Fruit fly (Drosophila melanogaster) whole organism, embryonic: ENCODE measurements around the gene Vlet.
A peak's percentile ranks its signal among the peaks of the same experiment; 100 is the strongest.

Experiments
- B-H1 ChIP-seq: fragments of 200-800 bp; sonication (Bioruptor generic); IDR thresholded peaks from 3 replicates; pipeline ENCODE4 v1.3.6; 2022; ENCODE audit warnings: missing biosample characterization, missing genetic modification characterization
- CG11247 ChIP-seq: fragments of 200-800 bp; sonication (Bioruptor generic); IDR thresholded peaks from 2 replicates; pipeline ENCODE4 v1.3.6; 2022; ENCODE audit warnings: missing biosample characterization, missing genetic modification characterization
- CG11504 ChIP-seq: fragments of 200-800 bp; sonication (Bioruptor generic); optimal IDR thresholded peaks from 3 replicates; lab custom pipeline; 2019; ENCODE audit warnings: missing biosample characterization, mild to moderate bottlenecking, missing genetic modification characterization, moderate library complexity
- CG12236 ChIP-seq: fragments of 200-800 bp; sonication (Bioruptor generic); optimal IDR thresholded peaks from 2 replicates; lab custom pipeline; 2016; ENCODE audit warnings: missing biosample characterization, missing genetic modification characterization
- CG16863 ChIP-seq: fragments of 200-800 bp; sonication (Bioruptor generic); optimal IDR thresholded peaks from 3 replicates; lab custom pipeline; 2016; ENCODE audit warnings: missing biosample characterization, missing genetic modification characterization
- CG17359 ChIP-seq: fragments of 200-800 bp; sonication (Bioruptor generic); optimal IDR thresholded peaks from 3 replicates; lab custom pipeline; 2018; ENCODE audit warnings: missing biosample characterization, mild to moderate bottlenecking, missing genetic modification characterization, moderate library complexity
- CG17829 ChIP-seq: fragments of 200-800 bp; optimal IDR thresholded peaks from 2 replicates; lab custom pipeline; 2019; ENCODE audit warnings: missing biosample characterization, mild to moderate bottlenecking, missing genetic modification characterization, moderate library complexity
- CG2120 ChIP-seq: fragments of 200-800 bp; sonication (Bioruptor generic); optimal IDR thresholded peaks from 3 replicates; lab custom pipeline; 2016; ENCODE audit warnings: missing biosample characterization, missing genetic modification characterization
- CG2199 ChIP-seq: fragments of 200-800 bp; sonication (Bioruptor generic); IDR thresholded peaks from 3 replicates; pipeline ENCODE4 v1.3.6; 2022; ENCODE audit warnings: missing biosample characterization, missing genetic modification characterization
- CG2889 ChIP-seq: fragments of 200-800 bp; sonication (Bioruptor generic); IDR thresholded peaks from 3 replicates; pipeline ENCODE4 v1.3.6; 2022; ENCODE audit warnings: missing biosample characterization, missing genetic modification characterization
- CG31365 ChIP-seq: fragments of 200-800 bp; sonication (Bioruptor generic); optimal IDR thresholded peaks from 2 replicates; lab custom pipeline; 2018; ENCODE audit warnings: missing biosample characterization, mild to moderate bottlenecking, missing genetic modification characterization
- CG4404 ChIP-seq: fragments of 200-800 bp; sonication (Bioruptor generic); IDR thresholded peaks from 2 replicates; pipeline ENCODE4 v1.3.6; 2022; ENCODE audit warnings: missing biosample characterization, missing genetic modification characterization
- CG4707 ChIP-seq: fragments of 200-800 bp; sonication (Bioruptor generic); optimal IDR thresholded peaks from 2 replicates; lab custom pipeline; 2018; ENCODE audit warnings: missing biosample characterization, mild to moderate bottlenecking, missing genetic modification characterization, moderate library complexity
- CG6175 ChIP-seq: fragments of 200-800 bp; sonication (Bioruptor generic); IDR thresholded peaks from 3 replicates; pipeline ENCODE4 v1.3.6; 2022; ENCODE audit warnings: missing biosample characterization, missing genetic modification characterization
- CG6683 ChIP-seq: fragments of 200-800 bp; sonication (Bioruptor generic); optimal IDR thresholded peaks from 2 replicates; lab custom pipeline; 2017; ENCODE audit warnings: missing biosample characterization, mild to moderate bottlenecking, missing genetic modification characterization, missing genetic modification reagents
- CG6765 ChIP-seq: fragments of 200-800 bp; sonication (Bioruptor generic); optimal IDR thresholded peaks from 3 replicates; lab custom pipeline; 2017; ENCODE audit warnings: missing biosample characterization, mild to moderate bottlenecking, missing genetic modification characterization
- CG7556 ChIP-seq: fragments of 200-800 bp; sonication (Bioruptor generic); optimal IDR thresholded peaks from 2 replicates; lab custom pipeline; 2017; ENCODE audit warnings: missing biosample characterization, mild to moderate bottlenecking, missing genetic modification characterization
- CG9876 ChIP-seq: fragments of 200-800 bp; sonication (Bioruptor generic); optimal IDR thresholded peaks from 2 replicates; lab custom pipeline; 2016; ENCODE audit warnings: missing biosample characterization, missing genetic modification characterization
- CoRest ChIP-seq: fragments of 200-800 bp; sonication (Bioruptor generic); optimal IDR thresholded peaks from 3 replicates; lab custom pipeline; 2018; ENCODE audit warnings: missing biosample characterization, mild to moderate bottlenecking, missing genetic modification characterization, moderate library complexity
- D ChIP-seq, 2 experiments: fragments of 200-800 bp in 1 of 2; fragments of >200 bp in 1 of 2; sonication (Bioruptor generic) in 1 of 2; optimal IDR thresholded peaks; 2 replicates in 1 of 2; 3 replicates in 1 of 2; lab custom pipeline; 2017; ENCODE audit warnings: mild to moderate bottlenecking in 1 of 2, missing biosample characterization in 1 of 2, missing genetic modification characterization in 1 of 2, missing genetic modification reagents in 1 of 2
- Deaf1 ChIP-seq: fragments of 200-800 bp; optimal IDR thresholded peaks from 3 replicates; lab custom pipeline; 2019; ENCODE audit warnings: missing biosample characterization, mild to moderate bottlenecking, missing genetic modification characterization, moderate library complexity
- Dek ChIP-seq: fragments of 200-800 bp; sonication (Bioruptor generic); optimal IDR thresholded peaks from 3 replicates; lab custom pipeline; 2019; ENCODE audit warnings: missing biosample characterization, mild to moderate bottlenecking, missing genetic modification characterization, moderate library complexity
- Dp ChIP-seq: fragments of 200-800 bp; sonication (Bioruptor generic); optimal IDR thresholded peaks from 2 replicates; lab custom pipeline; 2018; ENCODE audit warnings: missing biosample characterization, mild to moderate bottlenecking, missing genetic modification characterization, moderate library complexity
- Hr51 ChIP-seq, 2 experiments: fragments of 200-800 bp; sonication (Bioruptor generic); optimal IDR thresholded peaks; 2 replicates in 1 of 2; 3 replicates in 1 of 2; lab custom pipeline; 2016 to 2018; ENCODE audit warnings: missing biosample characterization in 2 of 2, missing genetic modification characterization in 2 of 2, mild to moderate bottlenecking in 1 of 2, moderate library complexity in 1 of 2
- NK7.1 ChIP-seq: fragments of 200-800 bp; sonication (Bioruptor generic); optimal IDR thresholded peaks from 3 replicates; lab custom pipeline; 2016; ENCODE audit warnings: missing biosample characterization, missing genetic modification characterization
- Ravus ChIP-seq: fragments of 200-800 bp; sonication (Bioruptor generic); IDR thresholded peaks from 2 replicates; pipeline ENCODE4 v1.3.6; 2022; ENCODE audit warnings: missing biosample characterization, missing genetic modification characterization
- Xbp1 ChIP-seq: fragments of 200-800 bp; sonication (Bioruptor generic); optimal IDR thresholded peaks from 3 replicates; lab custom pipeline; 2016; ENCODE audit warnings: missing biosample characterization, mild to moderate bottlenecking, missing genetic modification characterization
- ci ChIP-seq: fragments of 200-800 bp; sonication (Bioruptor generic); IDR thresholded peaks from 3 replicates; pipeline ENCODE4 v1.3.6; 2022; ENCODE audit warnings: missing biosample characterization, missing genetic modification characterization
- croc ChIP-seq: fragments of 200-800 bp; sonication (Bioruptor generic); conservative IDR thresholded peaks from 3 replicates; pipeline ENCODE4 v1.3.6; 2022; ENCODE audit warnings: missing biosample characterization, missing genetic modification characterization
- dysf ChIP-seq: fragments of 200-800 bp; sonication (Bioruptor generic); IDR thresholded peaks from 3 replicates; pipeline ENCODE4 v1.3.6; 2022; ENCODE audit warnings: missing biosample characterization, missing genetic modification characterization
- gcm ChIP-seq: fragments of 200-800 bp; sonication (Bioruptor generic); optimal IDR thresholded peaks from 2 replicates; lab custom pipeline; 2019; ENCODE audit warnings: missing biosample characterization, mild to moderate bottlenecking, missing genetic modification characterization, moderate library complexity
- her ChIP-seq: fragments of 200-800 bp; sonication (Bioruptor generic); optimal IDR thresholded peaks from 2 replicates; lab custom pipeline; 2016; ENCODE audit warnings: missing biosample characterization, missing genetic modification characterization
- insv ChIP-seq, 2 experiments: fragments of 200-800 bp; sonication (Bioruptor generic); optimal IDR thresholded peaks; 3 replicates each; lab custom pipeline; 2016 to 2018; ENCODE audit warnings: missing biosample characterization in 2 of 2, missing genetic modification characterization in 2 of 2
- jigr1 ChIP-seq: fragments of 200-800 bp; sonication (Bioruptor generic); IDR thresholded peaks from 3 replicates; pipeline ENCODE4 v1.3.6; 2022; ENCODE audit warnings: missing biosample characterization, missing genetic modification characterization
- klu ChIP-seq: fragments of 200-800 bp; sonication (Bioruptor generic); IDR thresholded peaks from 2 replicates; pipeline ENCODE4 v1.3.6; 2022; ENCODE audit warnings: missing biosample characterization, missing genetic modification characterization
- lilli ChIP-seq: fragments of 200-800 bp; sonication (Bioruptor generic); optimal IDR thresholded peaks from 3 replicates; lab custom pipeline; 2016; ENCODE audit warnings: missing biosample characterization, missing genetic modification characterization
- lola ChIP-seq, 3 experiments: fragments of >200 bp in 2 of 3; fragments of 200-800 bp in 1 of 3; sonication (Bioruptor generic) in 1 of 3; optimal IDR thresholded peaks; 2 replicates each; lab custom pipeline; 2017 to 2019; ENCODE audit warnings: missing biosample characterization in 3 of 3, missing genetic modification characterization in 3 of 3, mild to moderate bottlenecking in 1 of 3, moderate library complexity in 1 of 3
- mld ChIP-seq: fragments of 200-800 bp; sonication (Bioruptor generic); IDR thresholded peaks from 3 replicates; pipeline ENCODE4 v1.3.6; 2022; ENCODE audit warnings: missing biosample characterization, missing genetic modification characterization; ENCODE audit not compliant: partially characterized antibody
- org-1 ChIP-seq: fragments of 200-800 bp; sonication (Bioruptor generic); optimal IDR thresholded peaks from 2 replicates; lab custom pipeline; 2017; ENCODE audit warnings: missing biosample characterization, missing genetic modification characterization
- pnt ChIP-seq: fragments of 200-800 bp; sonication (Bioruptor generic); optimal IDR thresholded peaks from 3 replicates; lab custom pipeline; 2016; ENCODE audit warnings: missing biosample characterization, missing genetic modification characterization
- pzg ChIP-seq: fragments of 200-800 bp; sonication (Bioruptor generic); optimal IDR thresholded peaks from 3 replicates; lab custom pipeline; 2018; ENCODE audit warnings: missing biosample characterization, mild to moderate bottlenecking, missing genetic modification characterization, moderate library complexity
- sc ChIP-seq, 3 experiments: fragments of >200 bp in 2 of 3; fragments of 200-800 bp in 1 of 3; sonication (Bioruptor generic) in 1 of 3; optimal IDR thresholded peaks; 2 replicates in 2 of 3; 3 replicates in 1 of 3; lab custom pipeline; 2017; ENCODE audit warnings: mild to moderate bottlenecking in 1 of 3, missing biosample characterization in 1 of 3, missing genetic modification characterization in 1 of 3, missing genetic modification reagents in 1 of 3
- schlank ChIP-seq: fragments of 200-800 bp; sonication (Bioruptor generic); optimal IDR thresholded peaks from 2 replicates; lab custom pipeline; 2018; ENCODE audit warnings: missing biosample characterization, mild to moderate bottlenecking, missing genetic modification characterization
- sqz ChIP-seq: fragments of 200-800 bp; sonication (Bioruptor generic); optimal IDR thresholded peaks from 3 replicates; lab custom pipeline; 2018; ENCODE audit warnings: missing biosample characterization, mild to moderate bottlenecking, missing genetic modification characterization
- sr ChIP-seq: fragments of 200-800 bp; sonication (Bioruptor generic); IDR thresholded peaks from 3 replicates; pipeline ENCODE4 v1.3.6; 2022; ENCODE audit warnings: missing biosample characterization, missing genetic modification characterization
- tap ChIP-seq: fragments of 200-800 bp; optimal IDR thresholded peaks from 3 replicates; lab custom pipeline; 2019; ENCODE audit warnings: missing biosample characterization, mild to moderate bottlenecking, missing genetic modification characterization, moderate library complexity
- trem ChIP-seq: fragments of 200-800 bp; optimal IDR thresholded peaks from 3 replicates; lab custom pipeline; 2019; ENCODE audit warnings: missing biosample characterization, mild to moderate bottlenecking, missing genetic modification characterization, moderate library complexity
- ttk ChIP-seq: fragments of 200-800 bp; sonication (Bioruptor generic); IDR thresholded peaks from 2 replicates; pipeline ENCODE4 v2.1.2; 2022; ENCODE audit warnings: missing biosample characterization, missing genetic modification characterization
- tx ChIP-seq: fragments of 200-800 bp; sonication (Bioruptor generic); optimal IDR thresholded peaks from 2 replicates; lab custom pipeline; 2016; ENCODE audit warnings: missing biosample characterization, missing genetic modification characterization
- vfl ChIP-seq: fragments of 200-800 bp; sonication (Bioruptor generic); optimal IDR thresholded peaks from 2 replicates; lab custom pipeline; 2016; ENCODE audit warnings: missing biosample characterization, missing genetic modification characterization
- yki ChIP-seq: fragments of >200 bp; optimal IDR thresholded peaks from 3 replicates; lab custom pipeline; 2018

The Vlet gene

dm6 chrX:11660476-11660875 is 17.9 kb downstream of the Vlet start (continued):
- TF ChIP-seq Xbp1 (no peak), CG16863 (no peak), klu (GFP tag; lab: Robert Waterston, UW) (no peak), CG6683 (GFP tag; lab: Kevin White, UChicago) (no peak), CG6175 (no peak), Ravus (GFP tag; lab: Robert Waterston, UW) (no peak), insv (GFP tag; optimal IDR thresholded peaks at IDR 0.05; lab: Kevin White, UChicago) (no peak), vfl (no peak), lilli (no peak), sc (optimal IDR thresholded peaks at IDR 0.05; lab: Kevin White, UChicago) (no peak), sc (GFP tag; optimal IDR thresholded peaks at IDR 0.05; lab: Kevin White, UChicago) (peak; percentile 18), CG17359 (tag; lab: Kevin White, UChicago) (peak; percentile 69), B-H1 (GFP tag; lab: Robert Waterston, UW) (no peak; the same call in 2 of the 3 replicates), jigr1 (no peak), Hr51 (GFP tag; optimal IDR thresholded peaks at IDR 0.05; lab: Kevin White, UChicago) (peak in 1 of 2 experiments; percentile 13), CG6765 (GFP tag; lab: Kevin White, UChicago) (peak; percentile 19), CG4707 (peak; percentile 52), D (optimal IDR thresholded peaks at IDR 0.05; lab: Kevin White, UChicago) (no peak), D (GFP tag; optimal IDR thresholded peaks at IDR 0.05; lab: Kevin White, UChicago) (peak; percentile 42), ci (GFP tag; lab: Robert Waterston, UW) (peak; percentile 80), CG31365 (tag; lab: Kevin White, UChicago) (peak; percentile 48), mld (GFP tag; lab: Robert Waterston, UW) (no peak), trem (tag; lab: Kevin White, UChicago) (no peak), CG7556 (GFP tag; lab: Kevin White, UChicago) (peak; percentile 9), tx (no peak), CG11247 (GFP tag; lab: Robert Waterston, UW) (no peak), CG2889 (no peak), CG9876 (GFP tag; lab: Kevin White, UChicago) (no peak), Dek (tag; lab: Kevin White, UChicago) (no peak), croc (no peak), CoRest (no peak), org-1 (peak; percentile 29), her (GFP tag; lab: Kevin White, UChicago) (no peak), tap (tag; lab: Kevin White, UChicago) (peak; percentile 2), CG11504 (tag; lab: Kevin White, UChicago) (peak; percentile 47), Dp (GFP tag; lab: Kevin White, UChicago) (no peak), sr (GFP tag; lab: Robert Waterston, UW) (0 out of 3 replicates have a peak, but pooled peaks have one; percentile 14), CG17829 (no peak), NK7.1 (GFP tag; lab: Kevin White, UChicago) (no peak), CG2199 (no peak), lola (GFP tag; optimal IDR thresholded peaks at IDR 0.05; lab: Kevin White, UChicago) (no peak), sqz (GFP tag; lab: Kevin White, UChicago) (no peak), yki (no peak), ttk (GFP tag; lab: Robert Waterston, UW) (no peak), pnt (GFP tag; lab: Kevin White, UChicago) (no peak), gcm (peak; percentile 19), CG12236 (GFP tag; lab: Kevin White, UChicago) (peak; percentile 24), schlank (tag; lab: Kevin White, UChicago) (no peak), CG2120 (no peak), CG4404 (GFP tag; lab: Robert Waterston, UW) (no peak), dysf (GFP tag; lab: Robert Waterston, UW) (peak; percentile 38; the same call in 1 of the 3 replicates), pzg (GFP tag; lab: Kevin White, UChicago) (no peak), Deaf1 (no peak)
